Fruit fly (Drosophila melanogaster) whole organism, embryonic: ENCODE results near the gene aln.

ENCODE experiments used
- fd3F ChIP-seq: fragments of 200-800 bp; sonication (Bioruptor generic); optimal IDR thresholded peaks from 2 replicates; lab custom pipeline; 2018; ENCODE audit warnings: missing biosample characterization, mild to moderate bottlenecking, missing genetic modification characterization, moderate library complexity
- grau ChIP-seq: fragments of 200-800 bp; optimal IDR thresholded peaks from 3 replicates; lab custom pipeline; 2019; ENCODE audit warnings: missing biosample characterization, mild to moderate bottlenecking, missing genetic modification characterization, moderate library complexity
- kah ChIP-seq: fragments of 200-800 bp; sonication (Bioruptor generic); optimal IDR thresholded peaks from 2 replicates; lab custom pipeline; 2018; ENCODE audit warnings: missing biosample characterization, mild to moderate bottlenecking, missing genetic modification characterization
- knrl ChIP-seq: fragments of 200-800 bp; sonication (Bioruptor generic); IDR thresholded peaks from 3 replicates; pipeline ENCODE4 v1.3.6; 2022; ENCODE audit warnings: missing biosample characterization, missing genetic modification characterization; ENCODE audit not compliant: partially characterized antibody
- lola ChIP-seq, 3 experiments: fragments of >200 bp in 2 of 3; fragments of 200-800 bp in 1 of 3; sonication (Bioruptor generic) in 1 of 3; optimal IDR thresholded peaks; 2 replicates each; lab custom pipeline; 2017 to 2019; ENCODE audit warnings: missing biosample characterization in 3 of 3, missing genetic modification characterization in 3 of 3, mild to moderate bottlenecking in 1 of 3, moderate library complexity in 1 of 3

DNA sequence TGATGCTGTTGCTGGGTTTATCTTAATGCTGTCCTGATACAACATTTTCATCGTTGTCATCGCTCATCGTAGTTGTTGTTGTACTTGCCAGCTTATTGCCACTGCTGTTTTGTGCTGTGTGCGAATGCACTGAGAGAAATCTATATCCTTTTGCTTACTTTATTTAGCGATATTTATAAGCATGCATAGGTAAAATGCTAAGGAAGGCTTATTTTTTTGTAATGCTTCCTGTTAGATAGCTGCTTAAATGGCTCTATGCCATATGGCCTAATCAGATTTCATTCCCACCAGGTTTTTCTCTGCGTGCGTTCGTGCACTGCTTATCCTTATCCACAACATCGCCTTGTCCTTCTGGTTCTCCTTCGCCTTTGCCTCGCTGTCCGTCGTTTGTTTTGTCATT is 41.6 kb upstream of the aln start:
- TF ChIP-seq grau (tag; lab: Kevin White, UChicago) = no peak
- no peak for TF ChIP-seq knrl
- TF ChIP-seq fd3F (GFP tag; lab: Kevin White, UChicago) = no peak
- no peak for TF ChIP-seq kah
- TF ChIP-seq lola (GFP tag; optimal IDR thresholded peaks at IDR 0.05; lab: Kevin White, UChicago) = no peak
